Worm (Caenorhabditis elegans): Measurements from ENCODE around the gene C10C5.4.

The C10C5.4 gene

ce11 chrIV:9378272-9378671 lies at the start of gene C10C5.4:
Gene C10C5.4, plus strand, starts transcription at chrIV:9378552.
- TF ChIP-seq unc-62 (GFP tag; optimal IDR thresholded peaks at IDR 0.05): no peak

ce11 chrIV:9330755-9331154 lies 47.6 kb upstream of the C10C5.4 start, which contains the start of gene nspg-7.1:
Gene nspg-7.1, minus strand, starts transcription at chrIV:9330855.
- no peak for TF ChIP-seq unc-62 (GFP tag; optimal IDR thresholded peaks at IDR 0.05)

ce11 chrIV:9333007-9333406 lies 45.3 kb upstream of the C10C5.4 start:
- no peak for TF ChIP-seq unc-62 (GFP tag; optimal IDR thresholded peaks at IDR 0.05)

- no peak for TF ChIP-seq unc-62 (GFP tag; optimal IDR thresholded peaks at IDR 0.05)
Measured at ce11 chrIV:9335552-9336251, 42.6 kb upstream of the C10C5.4 start, which contains the start of the genes coa-4 and T20D3.14. Gene coa-4, minus strand, starts transcription at chrIV:9335602. Gene T20D3.14, minus strand, starts transcription at chrIV:9335909.

ce11 chrIV:9336538-9337090 lies 41.7 kb upstream of the C10C5.4 start, which contains the start of gene T20D3.5:
Gene T20D3.5, plus strand, starts transcription at chrIV:9337040.
- TF ChIP-seq unc-62 (GFP tag; optimal IDR thresholded peaks at IDR 0.05): no peak

ce11 chrIV:9339205-9339604 lies 39.1 kb upstream of the C10C5.4 start, which contains the start of gene T20D3.6:
Gene T20D3.6, minus strand, starts transcription at chrIV:9339305.
- TF ChIP-seq unc-62 (GFP tag; optimal IDR thresholded peaks at IDR 0.05): no peak

- no peak for TF ChIP-seq unc-62 (GFP tag; optimal IDR thresholded peaks at IDR 0.05)
Measured at ce11 chrIV:9341591-9341990, 36.8 kb upstream of the C10C5.4 start, which contains the start of gene vps-26. Gene vps-26, minus strand, starts transcription at chrIV:9341790.

- no peak for TF ChIP-seq unc-62 (GFP tag; optimal IDR thresholded peaks at IDR 0.05)
Measured at ce11 chrIV:9343102-9343599, 35.2 kb upstream of the C10C5.4 start, which contains the start of gene pigc-1. Gene pigc-1, minus strand, starts transcription at chrIV:9343152.

- TF ChIP-seq unc-62 (GFP tag; optimal IDR thresholded peaks at IDR 0.05): no peak
Measured at ce11 chrIV:9353728-9354127, 24.6 kb upstream of the C10C5.4 start.

- TF ChIP-seq unc-62 (GFP tag; optimal IDR thresholded peaks at IDR 0.05): no peak
Measured at ce11 chrIV:9366411-9366810, 11.9 kb upstream of the C10C5.4 start, which contains the start of gene pezo-1. Gene pezo-1, minus strand, starts transcription at chrIV:9366511.

- no peak for TF ChIP-seq unc-62 (GFP tag; optimal IDR thresholded peaks at IDR 0.05)
Measured at ce11 chrIV:9367852-9368627, 10.3 kb upstream of the C10C5.4 start.

ce11 chrIV:9371126-9371525 lies 7.2 kb upstream of the C10C5.4 start, which contains the start of gene fbxc-58:
Gene fbxc-58, plus strand, starts transcription at chrIV:9371508.
- no peak for TF ChIP-seq unc-62 (GFP tag; optimal IDR thresholded peaks at IDR 0.05)

- no peak for TF ChIP-seq unc-62 (GFP tag; optimal IDR thresholded peaks at IDR 0.05)
Measured at ce11 chrIV:9374529-9374928, 3.8 kb upstream of the C10C5.4 start, which contains the start of gene C10C5.3. Gene C10C5.3, plus strand, starts transcription at chrIV:9374829.

ce11 chrIV:9376550-9376949 lies 1.8 kb upstream of the C10C5.4 start:
- TF ChIP-seq unc-62 (GFP tag; optimal IDR thresholded peaks at IDR 0.05): no peak

- no peak for TF ChIP-seq unc-62 (GFP tag; optimal IDR thresholded peaks at IDR 0.05)
Measured at ce11 chrIV:9381136-9381535, 2.8 kb downstream of the C10C5.4 start, which contains the start of gene C10C5.5. Gene C10C5.5, plus strand, starts transcription at chrIV:9381436.

ce11 chrIV:9384826-9385225 lies 6.5 kb downstream of the C10C5.4 start, which contains the start of gene C10C5.7:
Gene C10C5.7, plus strand, starts transcription at chrIV:9385126.
- TF ChIP-seq unc-62 (GFP tag; optimal IDR thresholded peaks at IDR 0.05): no peak

Data from whole organism, dauer.